Fruit fly (Drosophila melanogaster) whole organism, adult: ENCODE measurements around the gene Ccp84Ad.

Source experiments
- CG11617 ChIP-seq: fragments of 200-800 bp; sonication (Bioruptor generic); optimal IDR thresholded peaks from 2 replicates; lab custom pipeline; 2017; ENCODE audit warnings: mild to moderate bottlenecking, missing biosample characterization, missing genetic modification reagents, missing genetic modification characterization
- CG33017 ChIP-seq: fragments of 200-800 bp; sonication (Bioruptor generic); optimal IDR thresholded peaks from 2 replicates; lab custom pipeline; 2018; ENCODE audit warnings: missing biosample characterization, mild to moderate bottlenecking, missing genetic modification characterization, moderate library complexity
- Clk ChIP-seq: fragments of 200-800 bp; sonication (Bioruptor generic); optimal IDR thresholded peaks from 2 replicates; lab custom pipeline; 2017; ENCODE audit warnings: missing biosample characterization, missing genetic modification characterization
- Crg-1 ChIP-seq: fragments of 200-800 bp; sonication (Bioruptor generic); optimal IDR thresholded peaks from 2 replicates; lab custom pipeline; 2016; ENCODE audit warnings: missing biosample characterization, missing genetic modification characterization
- Hr96 ChIP-seq: fragments of 200-800 bp; sonication (Bioruptor generic); optimal IDR thresholded peaks from 2 replicates; lab custom pipeline; 2016; ENCODE audit warnings: missing biosample characterization, missing genetic modification characterization
- bab1 ChIP-seq: fragments of 200-800 bp; sonication (Bioruptor generic); optimal IDR thresholded peaks from 3 replicates; lab custom pipeline; 2019; ENCODE audit warnings: missing biosample characterization, mild to moderate bottlenecking, missing genetic modification characterization, moderate library complexity
- cic ChIP-seq: fragments of 200-800 bp; sonication (Bioruptor generic); optimal IDR thresholded peaks from 2 replicates; lab custom pipeline; 2017; ENCODE audit warnings: missing biosample characterization, mild to moderate bottlenecking, missing genetic modification characterization, moderate library complexity
- pad ChIP-seq: fragments of 200-800 bp; sonication (Bioruptor generic); optimal IDR thresholded peaks from 3 replicates; lab custom pipeline; 2017; ENCODE audit warnings: missing biosample characterization, missing genetic modification characterization, mild to moderate bottlenecking, moderate library complexity, missing genetic modification reagents
- tj ChIP-seq: fragments of 200-800 bp; sonication (Bioruptor generic); optimal IDR thresholded peaks from 3 replicates; lab custom pipeline; 2017; ENCODE audit warnings: missing biosample characterization, mild to moderate bottlenecking, missing genetic modification characterization, moderate library complexity

dm6 chr3R:6691658-6692057, 874 bp upstream of the Ccp84Ad start, which contains the start of gene Ccp84Ae:
- TF ChIP-seq CG11617 (no peak), bab1 (GFP tag; lab: Kevin White, UChicago) (no peak), CG33017 (tag; lab: Kevin White, UChicago) (no peak), cic (GFP tag; lab: Kevin White, UChicago) (no peak), Crg-1 (GFP tag; lab: Kevin White, UChicago) (no peak), pad (GFP tag; lab: Kevin White, UChicago) (no peak), Hr96 (GFP tag; lab: Kevin White, UChicago) (no peak), tj (no peak), Clk (GFP tag; lab: Kevin White, UChicago) (no peak)
